Worm (Caenorhabditis elegans): ENCODE data around the gene nhr-288.
"Not testable (repeated sequence)": the region's sequence is repeated elsewhere in the genome, so short reads cannot be mapped to it uniquely, and the experiment has no call there.

Gene nhr-288

DNA sequence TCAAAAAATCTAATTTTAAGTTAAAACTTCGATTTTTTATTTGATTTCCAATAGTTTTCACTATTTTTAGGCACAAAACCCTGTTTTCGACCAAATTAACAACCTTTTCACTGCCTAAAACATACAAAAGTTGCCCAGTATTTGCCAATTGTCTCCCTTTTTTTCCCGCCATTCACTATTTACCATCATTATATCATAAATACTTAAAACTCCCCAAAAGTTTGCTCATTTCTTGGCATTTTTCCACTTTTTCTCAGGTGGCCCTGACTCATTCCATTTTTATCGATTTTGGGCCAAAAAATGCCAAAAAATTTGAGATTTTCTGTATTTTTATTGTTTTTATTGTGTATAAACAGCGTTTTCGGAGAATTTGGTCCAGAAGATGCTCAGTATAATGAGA lies 31.6 kb upstream of the nhr-288 start, which contains the start of gene txt-8:
Gene txt-8, plus strand, starts transcription at position 301 of the 400 bp plus-strand sequence.
- TF ChIP-seq ets-7 (tag; optimal IDR thresholded peaks at IDR 0.05) (no peak), ceh-36 (tag; optimal IDR thresholded peaks at IDR 0.05) (no peak), scrt-1 (GFP tag; IDR thresholded peaks at IDR 0.05) (no peak), aly-1 (tag; optimal IDR thresholded peaks at IDR 0.05) (no peak), ama-1 (optimal IDR thresholded peaks at IDR 0.05) (no peak), hmbx-1 (tag; optimal IDR thresholded peaks at IDR 0.05) (no peak)

DNA sequence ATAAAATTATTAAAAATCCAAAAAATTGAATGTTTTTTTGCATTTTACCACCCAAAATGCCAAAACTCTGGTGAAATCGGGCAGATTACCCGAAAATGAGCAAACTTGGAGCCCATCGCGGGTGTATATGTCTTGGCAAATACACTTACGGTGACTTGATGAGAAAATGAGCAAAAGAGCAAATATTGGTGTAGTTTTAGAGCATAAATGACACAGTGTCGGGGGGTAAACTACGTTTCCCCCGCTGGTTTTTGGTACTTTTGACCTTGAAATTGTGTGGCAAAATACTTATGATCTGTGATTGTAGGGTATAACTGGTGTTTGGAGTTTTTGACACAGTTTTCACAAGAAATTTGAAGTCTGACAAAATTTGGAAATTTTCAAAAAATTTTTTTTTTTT lies 30.4 kb upstream of the nhr-288 start, which contains the start of gene ZK262.2:
Gene ZK262.2, minus strand, starts transcription at position 101 of the 400 bp plus-strand sequence.
- TF ChIP-seq F13C5.2 (tag; optimal IDR thresholded peaks at IDR 0.05), result no peak
- no peak for TF ChIP-seq aly-1 (tag; optimal IDR thresholded peaks at IDR 0.05)
- no peak for TF ChIP-seq B0310.2 (tag; optimal IDR thresholded peaks at IDR 0.05)
- no peak for TF ChIP-seq sea-1 (GFP tag; conservative IDR thresholded peaks at IDR 0.05)
- no peak for TF ChIP-seq ceh-13 (GFP tag; optimal IDR thresholded peaks at IDR 0.05)
- TF ChIP-seq hmbx-1 (tag; optimal IDR thresholded peaks at IDR 0.05), result no peak
- TF ChIP-seq flt-1 (GFP tag; IDR thresholded peaks at IDR 0.05), result no peak

DNA sequence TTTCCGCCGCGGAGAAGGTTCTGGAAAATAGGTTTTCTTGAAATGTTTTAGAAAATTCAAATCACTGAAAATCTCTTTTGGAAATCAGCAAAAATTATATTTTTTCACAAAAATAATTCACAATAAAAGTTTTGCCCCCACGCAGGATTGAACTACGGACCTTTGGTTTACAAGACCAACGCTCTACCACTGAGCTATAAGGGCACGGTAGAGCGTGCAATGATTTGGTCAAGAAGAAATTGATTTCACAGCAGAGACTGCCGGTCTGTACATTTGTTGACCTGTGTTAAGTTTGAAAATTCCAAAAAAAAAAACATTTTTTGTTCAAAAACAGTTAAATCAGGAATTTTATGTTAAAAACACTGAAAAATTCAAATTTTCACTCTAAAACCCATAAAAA lies 29.9 kb upstream of the nhr-288 start:
- no peak for TF ChIP-seq tbx-11 (GFP tag; IDR thresholded peaks at IDR 0.05)
- TF ChIP-seq ama-1 (optimal IDR thresholded peaks at IDR 0.05), result no peak
- TF ChIP-seq hnd-1 (tag; optimal IDR thresholded peaks at IDR 0.05), result no peak
- TF ChIP-seq scrt-1 (GFP tag; IDR thresholded peaks at IDR 0.05), result no peak
- no peak for TF ChIP-seq ets-7 (tag; optimal IDR thresholded peaks at IDR 0.05)
- no peak for TF ChIP-seq pes-1 (GFP tag; IDR thresholded peaks at IDR 0.05)
- TF ChIP-seq F13C5.2 (tag; optimal IDR thresholded peaks at IDR 0.05), result no peak
- TF ChIP-seq flt-1 (GFP tag; IDR thresholded peaks at IDR 0.05), result no peak
- TF ChIP-seq B0310.2 (tag; optimal IDR thresholded peaks at IDR 0.05), result no peak
- no peak for TF ChIP-seq hmg-4 (GFP tag; optimal IDR thresholded peaks at IDR 0.05)
- TF ChIP-seq sea-1 (GFP tag; conservative IDR thresholded peaks at IDR 0.05), result no peak

DNA sequence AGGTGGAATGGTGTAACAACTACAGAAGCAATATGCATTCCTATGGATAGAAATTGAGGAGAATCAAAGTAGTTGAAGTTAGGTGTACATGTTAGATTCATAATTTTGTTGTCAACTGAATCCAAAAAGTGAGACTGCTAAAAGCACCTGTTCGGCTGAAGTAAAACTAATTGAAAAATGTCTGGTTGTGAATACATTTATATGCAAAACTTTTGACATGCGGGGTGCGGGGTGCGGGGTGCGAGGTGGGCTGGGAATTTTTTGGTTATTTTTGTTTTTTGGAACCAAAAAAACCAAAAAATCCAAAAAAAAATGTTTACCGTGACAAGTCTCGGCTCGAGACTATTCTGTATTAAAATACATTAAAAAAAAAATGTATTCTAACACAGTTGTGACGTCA lies 27.7 kb upstream of the nhr-288 start, which contains the start of gene srh-207:
Gene srh-207, minus strand, starts transcription at position 101 of the 400 bp plus-strand sequence.
- no peak for TF ChIP-seq ceh-36 (tag; optimal IDR thresholded peaks at IDR 0.05)
- no peak for TF ChIP-seq tbx-11 (GFP tag; IDR thresholded peaks at IDR 0.05)
- no peak for TF ChIP-seq hmbx-1 (tag; optimal IDR thresholded peaks at IDR 0.05)
- TF ChIP-seq aly-1 (tag; optimal IDR thresholded peaks at IDR 0.05), result no peak
- TF ChIP-seq ama-1 (optimal IDR thresholded peaks at IDR 0.05), result no peak
- TF ChIP-seq F13C5.2 (tag; optimal IDR thresholded peaks at IDR 0.05), result no peak
- no peak for TF ChIP-seq scrt-1 (GFP tag; IDR thresholded peaks at IDR 0.05)
- no peak for TF ChIP-seq flt-1 (GFP tag; IDR thresholded peaks at IDR 0.05)
- TF ChIP-seq pes-1 (GFP tag; IDR thresholded peaks at IDR 0.05), result no peak
- no peak for TF ChIP-seq hmg-4 (GFP tag; optimal IDR thresholded peaks at IDR 0.05)
- TF ChIP-seq hnd-1 (tag; optimal IDR thresholded peaks at IDR 0.05), result no peak
- no peak for TF ChIP-seq tbx-37 (GFP tag; conservative IDR thresholded peaks at IDR 0.05)
- TF ChIP-seq sea-1 (GFP tag; conservative IDR thresholded peaks at IDR 0.05), result no peak
- no peak for TF ChIP-seq B0310.2 (tag; optimal IDR thresholded peaks at IDR 0.05)
- no peak for TF ChIP-seq ceh-13 (GFP tag; optimal IDR thresholded peaks at IDR 0.05)
- no peak for TF ChIP-seq tra-4 (tag; optimal IDR thresholded peaks at IDR 0.05)
- TF ChIP-seq ets-7 (tag; optimal IDR thresholded peaks at IDR 0.05), result no peak

DNA sequence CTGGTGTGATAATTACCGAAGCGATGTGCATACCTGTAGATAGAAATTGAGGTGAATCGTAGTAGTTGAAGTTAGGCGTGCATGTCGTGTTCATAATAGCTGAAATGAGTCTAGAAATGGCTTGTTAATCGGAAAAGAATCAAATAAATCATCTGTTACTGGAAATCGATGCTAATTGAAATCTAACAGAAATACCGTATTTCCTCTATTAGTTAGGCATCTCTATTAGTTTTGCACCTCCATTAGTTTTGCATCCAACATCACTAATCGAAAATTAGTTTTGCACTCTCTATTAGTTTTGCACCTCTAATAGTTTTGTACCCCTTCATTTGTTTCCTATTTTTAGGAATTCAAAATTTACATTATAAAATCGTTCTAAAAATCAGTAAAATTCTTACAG lies 22.3 kb upstream of the nhr-288 start, which contains the start of gene srh-209:
Gene srh-209, minus strand, starts transcription at position 101 of the 400 bp plus-strand sequence.
- TF ChIP-seq flt-1 (GFP tag; IDR thresholded peaks at IDR 0.05); aly-1 (tag; optimal IDR thresholded peaks at IDR 0.05); ets-7 (tag; optimal IDR thresholded peaks at IDR 0.05): not testable (repeated sequence)

DNA sequence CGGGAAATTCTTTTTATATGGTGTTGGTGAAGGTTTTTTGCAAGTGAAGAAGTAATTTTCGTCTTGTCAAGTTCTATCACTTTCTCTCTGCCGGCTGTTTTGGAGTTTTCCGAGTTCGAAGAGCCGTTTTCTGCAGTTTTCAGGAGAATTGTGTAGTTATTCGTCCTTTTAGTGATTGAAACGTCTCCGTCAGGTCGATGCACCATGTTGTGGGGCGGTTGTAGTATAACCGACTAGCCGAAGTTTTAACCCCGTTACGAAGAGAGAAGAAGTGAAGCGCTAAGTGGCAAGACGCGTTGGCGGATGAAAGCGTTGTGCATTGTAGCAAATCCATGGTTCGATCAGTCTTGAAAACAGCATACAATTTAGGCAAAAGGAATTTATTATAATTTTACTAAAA lies 20.3 kb upstream of the nhr-288 start:
- TF ChIP-seq tbx-37 (GFP tag; conservative IDR thresholded peaks at IDR 0.05), result no peak
- TF ChIP-seq hnd-1 (tag; optimal IDR thresholded peaks at IDR 0.05), result no peak
- no peak for TF ChIP-seq aly-1 (tag; optimal IDR thresholded peaks at IDR 0.05)
- no peak for TF ChIP-seq ceh-36 (tag; optimal IDR thresholded peaks at IDR 0.05)
- no peak for TF ChIP-seq flt-1 (GFP tag; IDR thresholded peaks at IDR 0.05)
- no peak for TF ChIP-seq hmbx-1 (tag; optimal IDR thresholded peaks at IDR 0.05)
- no peak for TF ChIP-seq pes-1 (GFP tag; IDR thresholded peaks at IDR 0.05)
- no peak for TF ChIP-seq B0310.2 (tag; optimal IDR thresholded peaks at IDR 0.05)

DNA sequence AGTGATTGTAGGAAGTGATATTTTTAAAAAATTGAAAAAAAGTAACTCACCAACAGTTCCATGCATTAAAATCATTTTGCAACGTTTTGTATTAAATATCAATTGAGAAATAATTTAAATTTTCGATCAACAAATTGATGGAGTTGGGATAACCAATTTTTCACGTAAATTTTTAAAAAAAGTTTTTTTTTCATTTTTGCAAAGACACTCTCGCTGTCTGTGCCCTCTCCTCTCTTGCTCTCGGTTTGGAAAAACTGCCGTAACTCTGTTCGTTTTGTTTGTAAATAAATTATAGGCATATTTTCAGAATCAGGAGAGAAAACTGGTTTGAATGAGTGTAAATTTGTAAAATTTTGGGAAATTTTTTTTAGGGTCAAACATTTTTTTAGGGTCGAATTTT lies 15.3 kb upstream of the nhr-288 start, which contains the start of gene Y51A2B.16:
Gene Y51A2B.16, minus strand, starts transcription at position 101 of the 400 bp plus-strand sequence.
- TF ChIP-seq hmbx-1 (tag; optimal IDR thresholded peaks at IDR 0.05) (no peak), aly-1 (tag; optimal IDR thresholded peaks at IDR 0.05) (no peak), B0310.2 (tag; optimal IDR thresholded peaks at IDR 0.05) (no peak)

DNA sequence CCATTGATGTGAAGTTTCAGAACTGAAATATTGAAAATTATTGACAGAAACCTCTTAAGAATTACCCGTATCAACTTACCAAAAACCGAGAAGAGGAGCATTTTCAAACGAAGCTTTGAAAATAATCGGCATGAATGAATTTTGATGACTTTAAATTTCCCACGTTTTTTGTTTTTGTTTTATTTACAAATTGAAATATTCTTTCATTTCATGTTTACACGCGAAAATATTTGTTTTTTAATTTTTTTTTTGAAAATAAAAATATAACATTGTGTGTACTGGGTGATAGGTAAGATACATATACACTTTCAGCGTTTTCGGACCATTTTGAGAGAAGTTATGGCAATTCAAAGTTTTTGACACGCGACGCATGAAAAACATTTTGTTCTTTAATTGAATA lies 13.2 kb upstream of the nhr-288 start, which contains the start of gene Y51A2B.9:
Gene Y51A2B.9, minus strand, starts transcription at position 101 of the 400 bp plus-strand sequence.
- TF ChIP-seq hnd-1 (tag; optimal IDR thresholded peaks at IDR 0.05) (no peak), B0310.2 (tag; optimal IDR thresholded peaks at IDR 0.05) (no peak), scrt-1 (GFP tag; IDR thresholded peaks at IDR 0.05) (no peak), sea-1 (GFP tag; conservative IDR thresholded peaks at IDR 0.05) (no peak), hmg-4 (GFP tag; optimal IDR thresholded peaks at IDR 0.05) (no peak), ets-7 (tag; optimal IDR thresholded peaks at IDR 0.05) (no peak), tra-4 (tag; optimal IDR thresholded peaks at IDR 0.05) (no peak)

DNA sequence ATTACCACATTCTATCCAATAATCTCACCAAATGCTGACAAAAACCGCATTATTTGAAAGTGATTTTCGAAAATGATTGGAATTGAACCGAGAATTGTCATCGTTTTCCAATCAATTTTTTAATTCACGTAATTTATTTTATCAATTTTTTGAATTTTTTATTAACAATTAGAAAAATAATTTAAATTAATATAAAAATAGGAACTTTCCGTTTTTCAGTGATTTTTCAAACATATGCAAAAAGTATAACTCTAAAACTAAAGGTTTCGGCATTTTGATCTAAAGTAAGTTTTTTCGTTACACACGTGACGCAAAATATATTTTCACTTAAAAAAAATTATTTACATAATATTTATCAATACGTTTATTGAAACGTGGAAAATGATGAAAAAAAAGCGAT lies 11.7 kb upstream of the nhr-288 start, which contains the start of gene Y51A2B.6:
Gene Y51A2B.6, minus strand, starts transcription at position 101 of the 400 bp plus-strand sequence.
- no peak for TF ChIP-seq tra-4 (tag; optimal IDR thresholded peaks at IDR 0.05)
